Fruit fly (Drosophila melanogaster) whole organism, embryonic: Measurements from ENCODE around the gene CG34253.

Source experiments
- Asciz ChIP-seq: fragments of 200-800 bp; sonication (Bioruptor generic); optimal IDR thresholded peaks from 2 replicates; lab custom pipeline; 2017; ENCODE audit warnings: missing biosample characterization, mild to moderate bottlenecking, missing genetic modification characterization, missing genetic modification reagents
- CG10366 ChIP-seq: fragments of 200-800 bp; sonication (Bioruptor generic); IDR thresholded peaks from 2 replicates; pipeline ENCODE4 v1.3.6; 2022; ENCODE audit warnings: missing biosample characterization, missing genetic modification characterization
- CG10979 ChIP-seq: fragments of 200-800 bp; sonication (Bioruptor generic); optimal IDR thresholded peaks from 2 replicates; lab custom pipeline; 2018; ENCODE audit warnings: missing biosample characterization, mild to moderate bottlenecking, missing genetic modification characterization, moderate library complexity
- CG11504 ChIP-seq: fragments of 200-800 bp; sonication (Bioruptor generic); optimal IDR thresholded peaks from 3 replicates; lab custom pipeline; 2019; ENCODE audit warnings: missing biosample characterization, mild to moderate bottlenecking, missing genetic modification characterization, moderate library complexity
- CG11695 ChIP-seq: fragments of 200-800 bp; sonication (Bioruptor generic); IDR thresholded peaks from 3 replicates; pipeline ENCODE4 v1.3.6; 2022; ENCODE audit warnings: missing biosample characterization, missing genetic modification characterization
- CG13287 ChIP-seq: fragments of 200-800 bp; sonication (Bioruptor generic); IDR thresholded peaks from 2 replicates; pipeline ENCODE4 v1.3.6; 2022; ENCODE audit warnings: missing biosample characterization, missing genetic modification characterization; ENCODE audit not compliant: partially characterized antibody
- CG14860 ChIP-seq: fragments of 200-800 bp; sonication (Bioruptor generic); IDR thresholded peaks from 3 replicates; pipeline ENCODE4 v1.3.6; 2022; ENCODE audit warnings: missing biosample characterization, missing genetic modification characterization; ENCODE audit not compliant: partially characterized antibody
- CG15269 ChIP-seq: fragments of 200-800 bp; sonication (Bioruptor generic); optimal IDR thresholded peaks from 2 replicates; lab custom pipeline; 2018; ENCODE audit warnings: missing biosample characterization, mild to moderate bottlenecking, missing genetic modification characterization, moderate library complexity
- CG15479 ChIP-seq: fragments of 200-800 bp; sonication (Bioruptor generic); optimal IDR thresholded peaks from 3 replicates; lab custom pipeline; 2019; ENCODE audit warnings: missing biosample characterization, mild to moderate bottlenecking, missing genetic modification characterization, moderate library complexity
- CG15601 ChIP-seq: fragments of 200-800 bp; sonication (Bioruptor generic); optimal IDR thresholded peaks from 3 replicates; lab custom pipeline; 2019; ENCODE audit warnings: missing biosample characterization, mild to moderate bottlenecking, missing genetic modification characterization, moderate library complexity
- CG16815 ChIP-seq: fragments of 200-800 bp; sonication (Bioruptor generic); optimal IDR thresholded peaks from 3 replicates; lab custom pipeline; 2017; ENCODE audit warnings: missing biosample characterization, mild to moderate bottlenecking, missing genetic modification characterization
- CG18262 ChIP-seq: fragments of 200-800 bp; optimal IDR thresholded peaks from 3 replicates; lab custom pipeline; 2019; ENCODE audit warnings: missing biosample characterization, mild to moderate bottlenecking, missing genetic modification characterization, moderate library complexity
- CG18764 ChIP-seq: fragments of 200-800 bp; sonication (Bioruptor generic); optimal IDR thresholded peaks from 3 replicates; lab custom pipeline; 2016; ENCODE audit warnings: missing biosample characterization, missing genetic modification characterization
- CG2120 ChIP-seq: fragments of 200-800 bp; sonication (Bioruptor generic); optimal IDR thresholded peaks from 3 replicates; lab custom pipeline; 2016; ENCODE audit warnings: missing biosample characterization, missing genetic modification characterization
- CG2712 ChIP-seq: fragments of 200-800 bp; optimal IDR thresholded peaks from 3 replicates; lab custom pipeline; 2019; ENCODE audit warnings: missing biosample characterization, mild to moderate bottlenecking, missing genetic modification characterization, moderate library complexity
- CG30431 ChIP-seq: fragments of 200-800 bp; sonication (Bioruptor generic); optimal IDR thresholded peaks from 2 replicates; lab custom pipeline; 2017; ENCODE audit warnings: missing biosample characterization, missing genetic modification characterization
- CG33557 ChIP-seq: fragments of 200-800 bp; sonication (Bioruptor generic); optimal IDR thresholded peaks from 2 replicates; lab custom pipeline; 2019; ENCODE audit warnings: missing biosample characterization, mild to moderate bottlenecking, missing genetic modification characterization, moderate library complexity
- CG42726 ChIP-seq: fragments of 200-800 bp; sonication (Bioruptor generic); IDR thresholded peaks from 2 replicates; pipeline ENCODE4 v1.3.6; 2022; ENCODE audit warnings: missing biosample characterization, missing genetic modification characterization; ENCODE audit not compliant: partially characterized antibody
- CG4424 ChIP-seq: fragments of 200-800 bp; sonication (Bioruptor generic); optimal IDR thresholded peaks from 3 replicates; lab custom pipeline; 2016; ENCODE audit warnings: missing biosample characterization, missing genetic modification characterization
- CG6654 ChIP-seq: fragments of 200-800 bp; sonication (Bioruptor generic); optimal IDR thresholded peaks from 2 replicates; lab custom pipeline; 2017; ENCODE audit warnings: missing biosample characterization, mild to moderate bottlenecking, missing genetic modification characterization
- CG8388 ChIP-seq: fragments of 200-800 bp; sonication (Bioruptor generic); optimal IDR thresholded peaks from 2 replicates; lab custom pipeline; 2019; ENCODE audit warnings: missing biosample characterization, mild to moderate bottlenecking, missing genetic modification characterization, moderate library complexity
- CG8924 ChIP-seq: fragments of 200-800 bp; optimal IDR thresholded peaks from 3 replicates; lab custom pipeline; 2019; ENCODE audit warnings: missing biosample characterization, mild to moderate bottlenecking, missing genetic modification characterization, moderate library complexity
- CG8944 ChIP-seq: fragments of 200-800 bp; sonication (Bioruptor generic); optimal IDR thresholded peaks from 3 replicates; lab custom pipeline; 2016; ENCODE audit warnings: missing biosample characterization, missing genetic modification characterization
- D ChIP-seq, 2 experiments: fragments of 200-800 bp in 1 of 2; fragments of >200 bp in 1 of 2; sonication (Bioruptor generic) in 1 of 2; optimal IDR thresholded peaks; 2 replicates in 1 of 2; 3 replicates in 1 of 2; lab custom pipeline; 2017; ENCODE audit warnings: mild to moderate bottlenecking in 1 of 2, missing biosample characterization in 1 of 2, missing genetic modification characterization in 1 of 2, missing genetic modification reagents in 1 of 2
- D19A ChIP-seq: fragments of 200-800 bp; optimal IDR thresholded peaks from 3 replicates; lab custom pipeline; 2019; ENCODE audit warnings: missing biosample characterization, mild to moderate bottlenecking, missing genetic modification characterization, moderate library complexity
- Deaf1 ChIP-seq: fragments of 200-800 bp; optimal IDR thresholded peaks from 3 replicates; lab custom pipeline; 2019; ENCODE audit warnings: missing biosample characterization, mild to moderate bottlenecking, missing genetic modification characterization, moderate library complexity
- Dip2 ChIP-seq: fragments of 200-800 bp; sonication (Bioruptor generic); IDR thresholded peaks from 2 replicates; pipeline ENCODE4 v1.3.6; 2022; ENCODE audit warnings: missing biosample characterization, missing genetic modification characterization
- Drgx ChIP-seq: fragments of 200-800 bp; sonication (Bioruptor generic); IDR thresholded peaks from 2 replicates; pipeline ENCODE4 v1.3.6; 2022; ENCODE audit warnings: missing biosample characterization, missing genetic modification characterization
- Fer3 ChIP-seq: fragments of 200-800 bp; sonication (Bioruptor generic); optimal IDR thresholded peaks from 2 replicates; lab custom pipeline; 2018; ENCODE audit warnings: missing biosample characterization, mild to moderate bottlenecking, missing genetic modification characterization, moderate library complexity
- Hr51 ChIP-seq, 2 experiments: fragments of 200-800 bp; sonication (Bioruptor generic); optimal IDR thresholded peaks; 2 replicates in 1 of 2; 3 replicates in 1 of 2; lab custom pipeline; 2016 to 2018; ENCODE audit warnings: missing biosample characterization in 2 of 2, missing genetic modification characterization in 2 of 2, mild to moderate bottlenecking in 1 of 2, moderate library complexity in 1 of 2
- Hr78 ChIP-seq, 2 experiments: fragments of 200-800 bp in 1 of 2; fragments of >200 bp in 1 of 2; sonication (Bioruptor generic) in 1 of 2; optimal IDR thresholded peaks; 2 replicates each; lab custom pipeline; 2017 to 2019; ENCODE audit warnings: missing biosample characterization in 2 of 2, missing genetic modification characterization in 2 of 2, mild to moderate bottlenecking in 1 of 2, moderate library complexity in 1 of 2
- Meics ChIP-seq: fragments of 200-800 bp; sonication (Bioruptor generic); optimal IDR thresholded peaks from 2 replicates; lab custom pipeline; 2017; ENCODE audit warnings: missing biosample characterization, mild to moderate bottlenecking, missing genetic modification characterization
- Poxn ChIP-seq: fragments of 200-800 bp; sonication (Bioruptor generic); IDR thresholded peaks from 2 replicates; pipeline ENCODE4 v1.3.6; 2022; ENCODE audit warnings: missing biosample characterization, missing genetic modification characterization
- Rx ChIP-seq: fragments of 200-800 bp; sonication (Bioruptor generic); IDR thresholded peaks from 2 replicates; pipeline ENCODE4 v1.3.6; 2022; ENCODE audit warnings: missing biosample characterization, missing genetic modification characterization
- cas ChIP-seq: fragments of 200-800 bp; sonication (Bioruptor generic); IDR thresholded peaks from 2 replicates; pipeline ENCODE4 v1.3.6; 2022; ENCODE audit warnings: missing biosample characterization, missing genetic modification characterization
- dmrt11E ChIP-seq: fragments of 200-800 bp; sonication (Bioruptor generic); optimal IDR thresholded peaks from 3 replicates; lab custom pipeline; 2018; ENCODE audit warnings: missing biosample characterization, mild to moderate bottlenecking, missing genetic modification characterization, moderate library complexity
- dmrt99B ChIP-seq: fragments of 200-800 bp; sonication (Bioruptor generic); optimal IDR thresholded peaks from 2 replicates; lab custom pipeline; 2018; ENCODE audit warnings: missing biosample characterization, mild to moderate bottlenecking, missing genetic modification characterization, moderate library complexity
- fd96Cb ChIP-seq: fragments of 200-800 bp; sonication (Bioruptor generic); optimal IDR thresholded peaks from 2 replicates; lab custom pipeline; 2018; ENCODE audit warnings: missing biosample characterization, mild to moderate bottlenecking, missing genetic modification characterization, moderate library complexity
- fru ChIP-seq: fragments of >200 bp; optimal IDR thresholded peaks from 2 replicates; lab custom pipeline; 2017
- gce ChIP-seq: fragments of 200-800 bp; sonication (Bioruptor generic); IDR thresholded peaks from 3 replicates; pipeline ENCODE4 v1.3.6; 2022; ENCODE audit warnings: missing biosample characterization, missing genetic modification characterization
- grau ChIP-seq: fragments of 200-800 bp; optimal IDR thresholded peaks from 3 replicates; lab custom pipeline; 2019; ENCODE audit warnings: missing biosample characterization, mild to moderate bottlenecking, missing genetic modification characterization, moderate library complexity
- gsb ChIP-seq: fragments of 200-800 bp; sonication (Bioruptor generic); IDR thresholded peaks from 2 replicates; pipeline ENCODE4 v1.3.6; 2022; ENCODE audit warnings: missing biosample characterization, missing genetic modification characterization
- knrl ChIP-seq: fragments of 200-800 bp; sonication (Bioruptor generic); IDR thresholded peaks from 3 replicates; pipeline ENCODE4 v1.3.6; 2022; ENCODE audit warnings: missing biosample characterization, missing genetic modification characterization; ENCODE audit not compliant: partially characterized antibody
- nmo ChIP-seq: fragments of 200-800 bp; sonication (Bioruptor generic); optimal IDR thresholded peaks from 2 replicates; lab custom pipeline; 2018; ENCODE audit warnings: missing biosample characterization, mild to moderate bottlenecking, missing genetic modification characterization, moderate library complexity
- ranshi ChIP-seq: fragments of 200-800 bp; sonication (Bioruptor generic); IDR thresholded peaks from 2 replicates; pipeline ENCODE4 v1.3.6; 2022; ENCODE audit warnings: missing biosample characterization, missing genetic modification characterization
- row ChIP-seq: fragments of 200-800 bp; sonication (Bioruptor generic); IDR thresholded peaks from 3 replicates; pipeline ENCODE4 v1.3.6; 2022; ENCODE audit warnings: missing biosample characterization, missing genetic modification characterization
- sens ChIP-seq: fragments of 200-800 bp; sonication (Bioruptor generic); peaks from one replicate; lab custom pipeline; 2016; ENCODE audit warnings: missing biosample characterization, missing genetic modification characterization
- slbo ChIP-seq: fragments of 200-800 bp; sonication (Bioruptor generic); IDR thresholded peaks from 2 replicates; pipeline ENCODE4 v1.3.6; 2022; ENCODE audit warnings: missing biosample characterization, missing genetic modification characterization
- zf30C ChIP-seq: fragments of 200-800 bp; sonication (Bioruptor generic); optimal IDR thresholded peaks from 3 replicates; lab custom pipeline; 2018; ENCODE audit warnings: missing biosample characterization, mild to moderate bottlenecking, missing genetic modification characterization

CG34253 gene

dm6 chr3L:18062959-18063510 lies 24.1 kb downstream of the CG34253 start:
- TF ChIP-seq row (GFP tag; lab: Robert Waterston, UW) (peak; percentile 58), sens (GFP tag; lab: Kevin White, UChicago) (peak; percentile 65), CG15479 (no peak), CG4424 (GFP tag; lab: Kevin White, UChicago) (peak; percentile 1), fd96Cb (peak; percentile 21), Hr51 (GFP tag; optimal IDR thresholded peaks at IDR 0.05; lab: Kevin White, UChicago) (peak in 1 of 2 experiments; percentile 32), CG13287 (peak; percentile 25; the same call in 1 of the 2 replicates), fru (lab: Kevin White, UChicago) (no peak), Deaf1 (tag; lab: Kevin White, UChicago) (peak; percentile 34), Hr78 (GFP tag; optimal IDR thresholded peaks at IDR 0.05; lab: Kevin White, UChicago) (peak in 1 of 2 experiments; percentile 4), CG15601 (tag; lab: Kevin White, UChicago) (peak; percentile 17), CG10979 (tag; lab: Kevin White, UChicago) (peak; percentile 55), grau (tag; lab: Kevin White, UChicago) (peak; percentile 55), Dip2 (no peak), CG33557 (GFP tag; lab: Kevin White, UChicago) (peak; percentile 28), CG18262 (tag; lab: Kevin White, UChicago) (peak; percentile 58), cas (GFP tag; lab: Robert Waterston, UW) (no peak), zf30C (GFP tag; lab: Kevin White, UChicago) (peak; percentile 26), CG2712 (peak; percentile 60), Rx (no peak), CG42726 (GFP tag; lab: Robert Waterston, UW) (no peak), CG8944 (no peak), CG30431 (no peak), dmrt11E (tag; lab: Kevin White, UChicago) (peak; percentile 68), D19A (tag; lab: Kevin White, UChicago) (peak; percentile 48), CG8924 (tag; lab: Kevin White, UChicago) (no peak), gce (GFP tag; lab: Robert Waterston, UW) (0 out of 3 replicates have a peak, but pooled peaks have one; percentile 34), CG10366 (GFP tag; lab: Robert Waterston, UW) (peak; percentile 19; the same call in 1 of the 2 replicates), CG11695 (peak; percentile 47; the same call in 2 of the 3 replicates), CG15269 (tag; lab: Kevin White, UChicago) (peak; percentile 47), Asciz (GFP tag; lab: Kevin White, UChicago) (peak; percentile 0), dmrt99B (tag; lab: Kevin White, UChicago) (peak; percentile 31), CG2120 (GFP tag; lab: Kevin White, UChicago) (peak; percentile 34), CG6654 (GFP tag; lab: Kevin White, UChicago) (no peak), Meics (GFP tag; lab: Kevin White, UChicago) (peak; percentile 40), CG16815 (GFP tag; lab: Kevin White, UChicago) (no peak), Fer3 (tag; lab: Kevin White, UChicago) (peak; percentile 11), ranshi (GFP tag; lab: Robert Waterston, UW) (no peak), Drgx (GFP tag; lab: Robert Waterston, UW) (peak; percentile 79), knrl (GFP tag; lab: Robert Waterston, UW) (no peak), CG11504 (peak; percentile 57), CG8388 (GFP tag; lab: Kevin White, UChicago) (peak; percentile 17), CG14860 (GFP tag; lab: Robert Waterston, UW) (no peak), CG18764 (no peak), gsb (GFP tag; lab: Robert Waterston, UW) (no peak), D (optimal IDR thresholded peaks at IDR 0.05; lab: Kevin White, UChicago) (no peak), D (GFP tag; optimal IDR thresholded peaks at IDR 0.05; lab: Kevin White, UChicago) (peak; percentile 14), nmo (GFP tag; lab: Kevin White, UChicago) (peak; percentile 45), slbo (GFP tag; lab: Robert Waterston, UW) (peak; percentile 46), Poxn (GFP tag; lab: Robert Waterston, UW) (no peak)
